Worm (Caenorhabditis elegans) whole organism, L1 larva: ENCODE data around the gene unc-18.

Experiments used
- C04F5.9 ChIP-seq: sonication (generic microtip); optimal IDR thresholded peaks from 2 replicates; lab custom pipeline; 2016; ENCODE audit warnings: missing genetic modification characterization, missing compliant biosample characterization
- F16B12.6 ChIP-seq: fragments of 150-350 bp; optimal IDR thresholded peaks from 2 replicates; lab custom pipeline; 2014; ENCODE audit warnings: missing biosample characterization, missing genetic modification characterization
- Y116A8C.19 ChIP-seq: sonication (generic microtip); optimal IDR thresholded peaks from 2 replicates; lab custom pipeline; 2016; ENCODE audit warnings: missing compliant biosample characterization, missing genetic modification characterization, borderline replicate concordance
- aly-2 ChIP-seq: fragments of 150-350 bp; optimal IDR thresholded peaks from 2 replicates; lab custom pipeline; 2014; ENCODE audit warnings: missing biosample characterization, missing genetic modification characterization
- ama-1 ChIP-seq: fragments of 150-350 bp; optimal IDR thresholded peaks from 2 replicates; lab custom pipeline; 2014
- blmp-1 ChIP-seq: fragments of 150-350 bp; optimal IDR thresholded peaks from 2 replicates; lab custom pipeline; 2014; ENCODE audit warnings: missing biosample characterization, missing genetic modification characterization
- ceh-8 ChIP-seq: fragments of 200-800 bp; sonication (Bioruptor generic); optimal IDR thresholded peaks from 2 replicates; lab custom pipeline; 2018; ENCODE audit warnings: mild to moderate bottlenecking, missing genetic modification characterization, moderate library complexity, missing compliant biosample characterization
- ceh-82 ChIP-seq, 3 experiments: fragments of 150-350 bp in 1 of 3; sonication (generic microtip) in 2 of 3; optimal IDR thresholded peaks; 2 replicates each; lab custom pipeline; 2014 to 2017; ENCODE audit warnings: missing biosample characterization in 3 of 3, missing genetic modification characterization in 3 of 3
- ceh-88 ChIP-seq: fragments of 200-800 bp; sonication (Bioruptor generic); IDR thresholded peaks from 2 replicates; pipeline ENCODE4 v1.3.6; 2022; ENCODE audit warnings: missing genetic modification characterization, missing compliant biosample characterization
- ceh-90 ChIP-seq: sonication (generic microtip); optimal IDR thresholded peaks from 2 replicates; lab custom pipeline; 2016; ENCODE audit warnings: missing genetic modification characterization, missing compliant biosample characterization
- efl-1 ChIP-seq, 4 experiments: fragments of 150-350 bp; optimal IDR thresholded peaks in 3 of 4; peaks in 1 of 4; 1 replicate in 1 of 4; 2 replicates in 3 of 4; lab custom pipeline; 2014; ENCODE audit warnings: missing biosample characterization in 2 of 4, missing genetic modification characterization in 2 of 4, missing genetic modification reagents in 2 of 4
- egl-27 ChIP-seq, 2 experiments: fragments of 150-350 bp in 1 of 2; sonication (generic microtip); optimal IDR thresholded peaks; 3 replicates each; lab custom pipeline; 2017 to 2018; ENCODE audit warnings: missing biosample characterization in 2 of 2, missing genetic modification characterization in 2 of 2, missing genetic modification reagents in 2 of 2
- elt-2 ChIP-seq: sonication (generic microtip); optimal IDR thresholded peaks from 2 replicates; lab custom pipeline; 2016; ENCODE audit warnings: missing genetic modification characterization, mild to moderate bottlenecking, inconsistent platforms, missing compliant biosample characterization, missing genetic modification reagents
- elt-3 ChIP-seq, 6 experiments: fragments of 150-350 bp in 1 of 6; sonication (generic microtip); optimal IDR thresholded peaks; 2 replicates each; lab custom pipeline; 2017 to 2018; ENCODE audit warnings: missing biosample characterization in 6 of 6, missing genetic modification characterization in 6 of 6, inconsistent platforms in 1 of 6
- fkh-10 ChIP-seq: sonication (generic microtip); optimal IDR thresholded peaks from 2 replicates; lab custom pipeline; 2017; ENCODE audit warnings: missing biosample characterization, missing genetic modification reagents, missing genetic modification characterization
- fkh-4 ChIP-seq: sonication (generic microtip); optimal IDR thresholded peaks from 2 replicates; lab custom pipeline; 2016; ENCODE audit warnings: missing compliant biosample characterization, missing genetic modification characterization, borderline replicate concordance
- grh-1 ChIP-seq: fragments of 200-800 bp; sonication (Bioruptor generic); IDR thresholded peaks from 2 replicates; pipeline ENCODE4 v1.3.6; 2022; ENCODE audit warnings: missing genetic modification reagents, missing genetic modification characterization, missing compliant biosample characterization
- hpl-2 ChIP-seq: fragments of 150-350 bp; optimal IDR thresholded peaks from 2 replicates; lab custom pipeline; 2014; ENCODE audit warnings: missing biosample characterization, missing genetic modification reagents, missing genetic modification characterization
- isw-1 ChIP-seq: fragments of 200-800 bp; sonication (Bioruptor generic); IDR thresholded peaks from 2 replicates; pipeline ENCODE4 v1.3.6; 2022; ENCODE audit warnings: missing genetic modification characterization, missing compliant biosample characterization
- jun-1 ChIP-seq: fragments of 150-350 bp; optimal IDR thresholded peaks from 2 replicates; lab custom pipeline; 2014; ENCODE audit warnings: missing biosample characterization, missing genetic modification reagents, missing genetic modification characterization
- lin-13 ChIP-seq: fragments of 150-350 bp; optimal IDR thresholded peaks from 2 replicates; lab custom pipeline; 2014; ENCODE audit warnings: missing biosample characterization, missing genetic modification reagents, missing genetic modification characterization
- lin-14 ChIP-seq: fragments of 200-800 bp; sonication (Bioruptor generic); optimal IDR thresholded peaks from 2 replicates; lab custom pipeline; 2018; ENCODE audit warnings: mild to moderate bottlenecking, missing genetic modification characterization, moderate library complexity, missing compliant biosample characterization
- lin-15B ChIP-seq: fragments of 150-350 bp; sonication (generic microtip); optimal IDR thresholded peaks from 3 replicates; lab custom pipeline; 2014; ENCODE audit warnings: missing biosample characterization, missing genetic modification characterization
- lin-39 ChIP-seq: fragments of 150-350 bp; optimal IDR thresholded peaks from 2 replicates; lab custom pipeline; 2014; ENCODE audit warnings: missing biosample characterization, missing genetic modification reagents, missing genetic modification characterization
- lir-3 ChIP-seq: sonication (generic microtip); optimal IDR thresholded peaks from 2 replicates; lab custom pipeline; 2016; ENCODE audit warnings: mild to moderate bottlenecking, missing genetic modification characterization, moderate library complexity, missing compliant biosample characterization; ENCODE audit not compliant: poor library complexity
- lsy-2 ChIP-seq, 2 experiments: fragments of 150-350 bp; optimal IDR thresholded peaks; 2 replicates each; lab custom pipeline; 2014; ENCODE audit warnings: missing biosample characterization in 2 of 2, missing genetic modification characterization in 2 of 2
- mab-9 ChIP-seq: fragments of 200-800 bp; sonication (Bioruptor generic); IDR thresholded peaks from 2 replicates; pipeline ENCODE4 v1.3.6; 2022; ENCODE audit warnings: missing genetic modification reagents, missing genetic modification characterization, missing compliant biosample characterization
- mef-2 ChIP-seq: fragments of 150-350 bp; optimal IDR thresholded peaks from 2 replicates; lab custom pipeline; 2014; ENCODE audit warnings: missing biosample characterization, missing genetic modification characterization
- mep-1 ChIP-seq: fragments of 150-350 bp; optimal IDR thresholded peaks from 2 replicates; lab custom pipeline; 2014; ENCODE audit warnings: missing biosample characterization, missing genetic modification characterization
- nhr-12 ChIP-seq: sonication (generic microtip); optimal IDR thresholded peaks from 2 replicates; lab custom pipeline; 2017; ENCODE audit warnings: missing biosample characterization, missing genetic modification characterization
- nhr-19 ChIP-seq: fragments of 200-800 bp; sonication (Bioruptor generic); conservative IDR thresholded peaks from 2 replicates; pipeline ENCODE4 v1.3.6; 2022; ENCODE audit warnings: missing genetic modification characterization, missing compliant biosample characterization
- nhr-237 ChIP-seq: fragments of 150-350 bp; optimal IDR thresholded peaks from 2 replicates; lab custom pipeline; 2014; ENCODE audit warnings: missing biosample characterization, missing genetic modification characterization
- nhr-47 ChIP-seq: sonication (generic microtip); optimal IDR thresholded peaks from 2 replicates; lab custom pipeline; 2016; ENCODE audit warnings: mild to moderate bottlenecking, missing genetic modification characterization, moderate library complexity, missing compliant biosample characterization
- nhr-76 ChIP-seq: sonication (generic microtip); optimal IDR thresholded peaks from 2 replicates; lab custom pipeline; 2017; ENCODE audit warnings: missing biosample characterization, missing genetic modification characterization
- nhr-77 ChIP-seq: fragments of 150-350 bp; optimal IDR thresholded peaks from 2 replicates; lab custom pipeline; 2014; ENCODE audit warnings: missing biosample characterization, missing genetic modification characterization
- nhr-84 ChIP-seq: sonication (generic microtip); optimal IDR thresholded peaks from 2 replicates; lab custom pipeline; 2017; ENCODE audit warnings: missing biosample characterization, missing genetic modification characterization
- pqm-1 ChIP-seq: sonication (generic microtip); optimal IDR thresholded peaks from 3 replicates; lab custom pipeline; 2017; ENCODE audit warnings: missing biosample characterization, missing genetic modification characterization
- rnt-1 ChIP-seq: sonication (generic microtip); optimal IDR thresholded peaks from 2 replicates; lab custom pipeline; 2016; ENCODE audit warnings: mild to moderate bottlenecking, missing genetic modification characterization, moderate library complexity, missing compliant biosample characterization
- skn-1 ChIP-seq: fragments of 150-350 bp; optimal IDR thresholded peaks from 2 replicates; lab custom pipeline; 2014; ENCODE audit warnings: missing biosample characterization, missing genetic modification characterization
- snpc-4 ChIP-seq: fragments of 150-350 bp; optimal IDR thresholded peaks from 2 replicates; lab custom pipeline; 2014; ENCODE audit warnings: missing biosample characterization, missing genetic modification characterization
- snu-23 ChIP-seq: sonication (generic microtip); optimal IDR thresholded peaks from 2 replicates; lab custom pipeline; 2016; ENCODE audit warnings: missing genetic modification characterization, missing compliant biosample characterization
- sox-4 ChIP-seq: sonication (generic microtip); optimal IDR thresholded peaks from 2 replicates; lab custom pipeline; 2016; ENCODE audit warnings: missing genetic modification characterization, missing compliant biosample characterization
- sptf-1 ChIP-seq: fragments of 150-350 bp; optimal IDR thresholded peaks from 2 replicates; lab custom pipeline; 2014; ENCODE audit warnings: missing biosample characterization, missing genetic modification characterization
- sup-37 ChIP-seq: fragments of 200-800 bp; sonication (Bioruptor generic); optimal IDR thresholded peaks from 2 replicates; lab custom pipeline; 2018; ENCODE audit warnings: mild to moderate bottlenecking, missing genetic modification characterization, missing compliant biosample characterization
- swsn-7 ChIP-seq: sonication (generic microtip); optimal IDR thresholded peaks from 2 replicates; lab custom pipeline; 2016; ENCODE audit warnings: missing genetic modification characterization, missing compliant biosample characterization
- tbx-2 ChIP-seq: sonication (generic microtip); optimal IDR thresholded peaks from 2 replicates; lab custom pipeline; 2016; ENCODE audit warnings: missing genetic modification characterization, missing compliant biosample characterization
- unc-130 ChIP-seq: fragments of 150-350 bp; optimal IDR thresholded peaks from 2 replicates; lab custom pipeline; 2017; ENCODE audit warnings: missing biosample characterization, missing genetic modification characterization, inconsistent platforms
- unc-30 ChIP-seq: sonication (generic microtip); optimal IDR thresholded peaks from 2 replicates; lab custom pipeline; 2017; ENCODE audit warnings: missing biosample characterization, missing genetic modification characterization
- unc-86 ChIP-seq: sonication (generic microtip); optimal IDR thresholded peaks from 2 replicates; lab custom pipeline; 2016; ENCODE audit warnings: missing genetic modification characterization, missing compliant biosample characterization
- unc-98 ChIP-seq: fragments of 200-800 bp; sonication (Bioruptor generic); IDR thresholded peaks from 2 replicates; pipeline ENCODE4 v1.3.6; 2022; ENCODE audit warnings: missing genetic modification characterization, missing compliant biosample characterization
- vab-15 ChIP-seq: sonication (generic microtip); optimal IDR thresholded peaks from 2 replicates; lab custom pipeline; 2017; ENCODE audit warnings: missing genotype, mild to moderate bottlenecking, missing genetic modification characterization, missing compliant biosample characterization
- xbp-1 ChIP-seq: sonication (generic microtip); optimal IDR thresholded peaks from 2 replicates; lab custom pipeline; 2016; ENCODE audit warnings: missing genetic modification characterization, missing compliant biosample characterization

Gene unc-18

ce11 chrX:7681965-7682946 is at the start of gene unc-18:
Gene unc-18, plus strand, starts transcription at chrX:7682896.
- TF ChIP-seq elt-2 (tag; lab: Kevin White, UChicago) (no peak), rnt-1 (tag; lab: Kevin White, UChicago) (no peak), isw-1 (GFP tag; lab: Robert Waterston, UW) (peak; percentile 9; the same call in 1 of the 2 replicates), blmp-1 (tag; lab: Kevin White, UChicago) (no peak), ceh-90 (no peak), unc-98 (GFP tag; lab: Robert Waterston, UW) (no peak), lin-13 (GFP tag; lab: Kevin White, UChicago) (no peak), lsy-2 (tag; optimal IDR thresholded peaks at IDR 0.05; lab: Kevin White, UChicago) (peak; percentile 9 to 26), nhr-237 (no peak), snpc-4 (tag; lab: Kevin White, UChicago) (no peak), efl-1 (optimal IDR thresholded peaks at IDR 0.05; lab: Kevin White, UChicago) (no peak), efl-1 (GFP tag; optimal IDR thresholded peaks at IDR 0.05 in 1 of 2; lab: Kevin White, UChicago) (peak in 1 of 2 experiments; percentile 33), jun-1 (tag; lab: Kevin White, UChicago) (no peak), pqm-1 (tag; lab: Kevin White, UChicago) (no peak), ceh-88 (no peak), F16B12.6 (tag; lab: Kevin White, UChicago) (peak; percentile 73), mep-1 (tag; lab: Kevin White, UChicago) (no peak), Y116A8C.19 (tag; lab: Kevin White, UChicago) (no peak), ceh-8 (GFP tag; lab: Kevin White, UChicago) (no peak), unc-30 (tag; lab: Kevin White, UChicago) (no peak), nhr-47 (tag; lab: Kevin White, UChicago) (no peak), elt-3 (tag; optimal IDR thresholded peaks at IDR 0.05; lab: Kevin White, UChicago) (peak in 2 of 6 experiments; percentile 5 to 29), nhr-76 (no peak), mef-2 (tag; lab: Kevin White, UChicago) (no peak), lin-14 (peak; percentile 79), sox-4 (no peak), sptf-1 (tag; lab: Kevin White, UChicago) (no peak), xbp-1 (peak; percentile 24), lin-39 (tag; lab: Kevin White, UChicago) (no peak), swsn-7 (tag; lab: Kevin White, UChicago) (peak; percentile 20), ama-1 (no peak), nhr-84 (no peak), mab-9 (no peak), skn-1 (tag; lab: Kevin White, UChicago) (peak; percentile 24), C04F5.9 (no peak), nhr-77 (tag; lab: Kevin White, UChicago) (no peak), aly-2 (no peak), nhr-12 (tag; lab: Kevin White, UChicago) (no peak), fkh-10 (peak; percentile 34), unc-130 (tag; lab: Kevin White, UChicago) (no peak), fkh-4 (no peak), tbx-2 (tag; lab: Kevin White, UChicago) (no peak), egl-27 (tag; optimal IDR thresholded peaks at IDR 0.05; lab: Kevin White, UChicago) (no peak), ceh-82 (tag; optimal IDR thresholded peaks at IDR 0.05; lab: Kevin White, UChicago) (peak; percentile 18 to 40 (median 35)), vab-15 (tag; lab: Kevin White, UChicago) (no peak), nhr-19 (GFP tag; lab: Robert Waterston, UW) (no peak), lin-15B (no peak), hpl-2 (GFP tag; lab: Kevin White, UChicago) (no peak), unc-86 (peak; percentile 36), snu-23 (GFP tag; lab: Kevin White, UChicago) (no peak), lir-3 (tag; lab: Kevin White, UChicago) (no peak), sup-37 (GFP tag; lab: Kevin White, UChicago) (no peak), grh-1 (GFP tag; lab: Robert Waterston, UW) (no peak)
